Worm (Caenorhabditis elegans): ENCODE measurements around the gene str-35.

Gene str-35

DNA sequence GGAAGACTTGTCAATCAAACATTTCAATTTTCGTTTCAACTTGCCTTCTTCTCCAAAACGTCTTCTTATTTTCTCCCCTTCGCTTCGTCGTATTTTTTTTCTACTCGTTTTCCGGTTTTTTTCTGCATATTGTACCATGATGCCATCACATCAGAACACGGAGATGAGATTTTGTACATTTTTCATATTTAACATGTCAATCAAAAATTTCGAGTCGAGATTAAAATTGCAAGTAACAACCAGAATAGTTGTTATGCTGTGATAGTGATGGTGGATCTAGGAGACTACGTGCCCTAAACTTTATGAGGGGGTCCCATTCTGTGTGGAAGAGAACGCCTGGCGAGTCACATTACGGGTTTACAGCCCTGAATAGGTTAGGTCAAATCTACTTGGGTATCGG, 15.2 kb downstream of the str-35 start:
- TF ChIP-seq zag-1 (tag; optimal IDR thresholded peaks at IDR 0.05) (no peak), fkh-10 (GFP tag; optimal IDR thresholded peaks at IDR 0.05) (no peak), tbx-2 (tag; optimal IDR thresholded peaks at IDR 0.05) (no peak), egl-27 (tag; optimal IDR thresholded peaks at IDR 0.05) (no peak), vab-15 (tag; optimal IDR thresholded peaks at IDR 0.05) (no peak), sptf-1 (tag; optimal IDR thresholded peaks at IDR 0.05) (no peak), unc-130 (tag; optimal IDR thresholded peaks at IDR 0.05) (no peak), lin-15B (tag; optimal IDR thresholded peaks at IDR 0.05) (no peak), aly-2 (tag; optimal IDR thresholded peaks at IDR 0.05) (no peak)

DNA sequence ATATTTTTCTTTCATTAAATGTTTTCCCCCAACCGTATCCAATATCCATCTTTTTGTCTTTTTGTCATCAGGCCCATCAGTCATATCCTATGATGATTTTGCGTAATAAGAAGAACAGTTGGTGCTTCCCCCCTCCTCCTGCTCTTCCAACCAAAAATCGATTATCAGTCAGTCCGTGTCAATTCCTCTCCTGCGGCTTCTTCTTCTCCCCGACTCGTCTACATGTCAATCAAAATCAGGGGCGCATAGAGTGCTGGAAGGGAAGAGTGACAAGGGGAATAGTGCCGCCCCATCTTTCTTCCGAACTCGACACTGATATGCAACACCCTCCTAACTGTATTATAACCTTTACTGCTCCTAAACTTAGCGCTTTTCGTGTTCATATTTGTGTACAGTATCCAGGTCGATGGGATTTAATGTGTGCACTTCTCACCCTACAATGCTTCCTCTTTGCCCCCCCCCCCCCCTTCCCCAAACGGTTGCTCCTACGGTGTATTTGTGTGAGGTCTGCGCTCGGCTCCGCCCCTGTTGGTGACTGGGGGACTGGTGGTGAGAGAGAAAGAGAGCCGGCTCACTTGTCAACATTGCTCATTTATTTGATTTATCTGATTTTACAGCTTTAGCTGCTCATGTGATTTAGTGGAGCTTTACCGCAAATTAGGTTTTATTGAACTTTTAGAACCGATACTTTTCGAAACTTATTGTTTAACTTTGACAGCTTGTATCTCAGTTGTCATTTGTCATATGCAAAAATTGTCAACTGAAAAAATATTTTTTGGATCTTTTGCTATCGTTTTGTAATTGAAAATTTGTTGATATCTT, 16.8 kb downstream of the str-35 start:
- TF ChIP-seq lsy-2 (tag; optimal IDR thresholded peaks at IDR 0.05) (peak in 1 of 2 experiments; percentile 6), nhr-71 (tag; optimal IDR thresholded peaks at IDR 0.05) (peak; percentile 26), mab-9 (GFP tag; IDR thresholded peaks at IDR 0.05) (no peak), rnt-1 (tag; optimal IDR thresholded peaks at IDR 0.05) (peak; percentile 73), lin-14 (GFP tag; optimal IDR thresholded peaks at IDR 0.05) (peak; percentile 27), elt-2 (tag; optimal IDR thresholded peaks at IDR 0.05) (no peak)

DNA sequence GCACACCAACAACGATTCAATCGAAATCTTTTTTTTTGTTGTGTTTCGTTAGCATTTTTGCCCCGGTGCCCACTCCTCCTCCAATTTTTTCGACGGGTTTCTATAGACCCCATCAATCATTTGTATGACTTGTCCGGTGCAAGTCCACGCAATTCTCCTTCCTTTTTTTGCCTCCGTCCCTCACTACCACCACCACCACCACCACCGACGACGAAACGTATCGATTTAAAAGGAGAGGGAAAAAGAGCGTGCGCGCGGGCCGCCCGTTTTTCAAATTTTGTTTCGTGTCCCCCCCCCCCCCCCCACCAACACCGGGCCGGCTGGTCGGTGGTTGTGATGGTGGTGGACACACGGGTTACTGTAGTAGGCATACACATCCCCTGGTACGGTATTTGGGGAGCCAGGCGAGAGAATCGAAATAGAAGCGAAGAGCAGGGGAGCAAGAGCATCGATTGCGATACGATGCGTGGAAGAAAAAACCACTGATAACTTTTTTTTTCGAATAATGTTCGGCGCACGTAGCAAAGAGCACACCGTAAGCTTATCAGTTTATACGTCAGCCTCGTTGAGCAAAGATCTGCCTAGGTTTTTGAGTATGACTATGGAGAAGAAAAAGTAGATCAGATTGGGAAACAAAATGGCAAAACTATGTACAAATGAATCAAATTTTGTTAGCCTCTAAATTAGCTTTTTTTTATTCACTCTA, 20.6 kb downstream of the str-35 start:
- no peak for TF ChIP-seq xbp-1 (tag; optimal IDR thresholded peaks at IDR 0.05)
- TF ChIP-seq unc-30 (tag; optimal IDR thresholded peaks at IDR 0.05): no peak
- TF ChIP-seq lir-3 (tag; optimal IDR thresholded peaks at IDR 0.05; ENCODE audit: poor library complexity): no peak
- no peak for TF ChIP-seq snpc-4 (tag; optimal IDR thresholded peaks at IDR 0.05)
- peak; percentile 20 for TF ChIP-seq nhr-85 (tag)
- TF ChIP-seq vab-15 (tag; optimal IDR thresholded peaks at IDR 0.05): no peak
- TF ChIP-seq jun-1 (tag; optimal IDR thresholded peaks at IDR 0.05): no peak
- no peak for TF ChIP-seq elt-3 (tag; optimal IDR thresholded peaks at IDR 0.05)
- TF ChIP-seq dpl-1 (GFP tag; optimal IDR thresholded peaks at IDR 0.05): no peak
- no peak for TF ChIP-seq unc-98 (GFP tag; IDR thresholded peaks at IDR 0.05)
- no peak for TF ChIP-seq blmp-1 (tag; optimal IDR thresholded peaks at IDR 0.05)
- no peak for TF ChIP-seq fkh-8 (tag; optimal IDR thresholded peaks at IDR 0.05)
- no peak for TF ChIP-seq F16B12.6 (tag; optimal IDR thresholded peaks at IDR 0.05)
- TF ChIP-seq ces-1 (GFP tag; optimal IDR thresholded peaks at IDR 0.05): no peak
- peak; percentile 36 for TF ChIP-seq unc-62 (GFP tag; optimal IDR thresholded peaks at IDR 0.05)
- TF ChIP-seq lin-39 (tag; optimal IDR thresholded peaks at IDR 0.05): peak; percentile 20
- TF ChIP-seq egl-13 (tag; optimal IDR thresholded peaks at IDR 0.05): no peak
- TF ChIP-seq dsc-1 (tag; optimal IDR thresholded peaks at IDR 0.05): no peak
- no peak for TF ChIP-seq nhr-28 (tag; optimal IDR thresholded peaks at IDR 0.05)
- TF ChIP-seq zip-4 (GFP tag; optimal IDR thresholded peaks at IDR 0.05): no peak
- no peak for TF ChIP-seq sptf-1 (tag; optimal IDR thresholded peaks at IDR 0.05)
- TF ChIP-seq lin-14 (GFP tag; optimal IDR thresholded peaks at IDR 0.05): peak; percentile 66
- peak; percentile 25 for TF ChIP-seq tbx-2 (tag; optimal IDR thresholded peaks at IDR 0.05)
- no peak for TF ChIP-seq C34B4.2 (tag; optimal IDR thresholded peaks at IDR 0.05)
- TF ChIP-seq hpl-2 (GFP tag; optimal IDR thresholded peaks at IDR 0.05): no peak
- no peak for TF ChIP-seq nhr-237 (tag; optimal IDR thresholded peaks at IDR 0.05)
- TF ChIP-seq ztf-11 (tag; optimal IDR thresholded peaks at IDR 0.05): peak in 1 of 2 experiments; percentile 33
- TF ChIP-seq C04F5.9 (tag; optimal IDR thresholded peaks at IDR 0.05): no peak
- no peak for TF ChIP-seq nhr-84 (tag; optimal IDR thresholded peaks at IDR 0.05)
- no peak for TF ChIP-seq ztf-4 (tag; optimal IDR thresholded peaks at IDR 0.05)
- TF ChIP-seq hlh-17 (GFP tag; optimal IDR thresholded peaks at IDR 0.05; ENCODE audit: borderline replicate concordance): no peak
- TF ChIP-seq unc-130 (tag; optimal IDR thresholded peaks at IDR 0.05): no peak
- no peak for TF ChIP-seq zag-1 (tag; optimal IDR thresholded peaks at IDR 0.05)
- TF ChIP-seq sup-37 (GFP tag; optimal IDR thresholded peaks at IDR 0.05): no peak
- TF ChIP-seq swsn-7 (tag; optimal IDR thresholded peaks at IDR 0.05): no peak
- TF ChIP-seq nhr-19 (GFP tag; conservative IDR thresholded peaks at IDR 0.05): no peak
- TF ChIP-seq egl-27 (tag; optimal IDR thresholded peaks at IDR 0.05): no peak
